Fruit fly (Drosophila melanogaster): ENCODE results near the gene CG14671.

dm6 chr3R:5611167-5611566 is 46.6 kb upstream of the CG14671 start:
- TF ChIP-seq Dfd (GFP tag; optimal IDR thresholded peaks at IDR 0.05), result no peak
- TF ChIP-seq Mio (GFP tag; optimal IDR thresholded peaks at IDR 0.05), result no peak
- TF ChIP-seq woc (GFP tag; optimal IDR thresholded peaks at IDR 0.05), result no peak
